Fruit fly (Drosophila melanogaster): ENCODE data around the gene ssp5.

DNA sequence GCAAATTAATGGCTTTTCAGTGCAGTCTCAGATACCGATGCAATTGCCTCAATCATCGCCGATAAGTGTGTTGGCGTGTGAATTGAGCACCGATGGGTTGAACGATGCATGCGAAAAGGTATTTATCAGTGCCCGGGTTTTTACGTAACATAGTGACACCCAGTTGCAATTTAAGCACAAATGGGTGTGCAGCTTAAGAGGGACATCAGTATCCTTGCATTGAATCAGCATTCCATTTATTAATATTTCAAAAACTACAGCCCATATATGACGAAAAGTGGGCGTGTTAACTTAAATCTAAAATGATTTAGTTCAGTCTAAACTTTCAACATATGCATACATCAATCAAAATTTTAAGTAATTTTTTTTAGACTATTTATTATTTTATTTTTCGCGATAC lies at the start of gene ssp5:
- TF ChIP-seq psq (optimal IDR thresholded peaks at IDR 0.05) (no peak), insv (optimal IDR thresholded peaks at IDR 0.05) (no peak), Sin3A (optimal IDR thresholded peaks at IDR 0.05) (no peak), ttk (optimal IDR thresholded peaks at IDR 0.05) (no peak)
